Worm (Caenorhabditis elegans): ENCODE measurements around the gene atg-4.2.

DNA sequence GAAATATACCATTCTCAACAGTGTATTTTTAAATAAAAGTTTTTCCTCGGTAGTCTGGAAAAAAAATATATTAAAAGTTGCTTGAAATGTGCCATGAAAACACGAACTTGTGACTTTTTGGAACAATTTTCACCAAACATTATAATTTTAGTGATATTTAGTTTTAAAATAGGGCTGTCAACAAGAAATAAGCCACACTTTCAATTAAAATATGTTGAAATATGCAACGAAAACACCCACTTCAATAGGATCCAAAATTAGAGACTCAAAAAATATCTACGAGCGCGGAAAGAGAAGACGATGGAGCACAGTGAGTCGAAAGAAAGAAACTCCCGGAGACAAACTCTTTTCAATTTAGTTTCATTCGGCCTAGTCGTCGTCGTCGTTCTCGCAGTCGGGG lies 25.7 kb downstream of the atg-4.2 start, which contains the start of gene ZK792.12:
- TF ChIP-seq fkh-2 (tag; optimal IDR thresholded peaks at IDR 0.05) (no peak), jun-1 (tag; optimal IDR thresholded peaks at IDR 0.05) (no peak), tbx-2 (tag; optimal IDR thresholded peaks at IDR 0.05) (no peak), lsy-12 (tag; optimal IDR thresholded peaks at IDR 0.05) (no peak), ama-1 (optimal IDR thresholded peaks at IDR 0.05) (no peak), skn-1 (tag; optimal IDR thresholded peaks at IDR 0.05) (no peak), nhr-77 (tag; optimal IDR thresholded peaks at IDR 0.05) (no peak), nhr-12 (tag; optimal IDR thresholded peaks at IDR 0.05) (no peak), lin-15B (tag; optimal IDR thresholded peaks at IDR 0.05) (no peak), elt-3 (tag; optimal IDR thresholded peaks at IDR 0.05) (no peak), nhr-28 (tag; optimal IDR thresholded peaks at IDR 0.05) (no peak), nhr-237 (tag; optimal IDR thresholded peaks at IDR 0.05) (no peak), pha-4 (tag; optimal IDR thresholded peaks at IDR 0.05) (no peak), eor-1 (tag; optimal IDR thresholded peaks at IDR 0.05) (no peak)
